Worm (Caenorhabditis elegans): Measurements from ENCODE around the gene ztf-17.

ztf-17 gene

ce11 chrII:7858101-7858500 is 11.9 kb downstream of the ztf-17 start, which contains the start of gene sds-22:
Gene sds-22, plus strand, starts transcription at chrII:7858401.
- no peak for TF ChIP-seq nhr-23 (tag; optimal IDR thresholded peaks at IDR 0.05)
- no peak for TF ChIP-seq nhr-12 (tag; optimal IDR thresholded peaks at IDR 0.05)
- TF ChIP-seq unc-39 (tag; optimal IDR thresholded peaks at IDR 0.05) = no peak
- TF ChIP-seq ztf-11 (tag; optimal IDR thresholded peaks at IDR 0.05) = no peak
- TF ChIP-seq nhr-76 (tag; optimal IDR thresholded peaks at IDR 0.05) = no peak
- TF ChIP-seq elt-1 (tag; optimal IDR thresholded peaks at IDR 0.05) = no peak
- no peak for TF ChIP-seq ZK546.5 (tag; optimal IDR thresholded peaks at IDR 0.05)
- TF ChIP-seq ceh-28 (tag; optimal IDR thresholded peaks at IDR 0.05) = no peak
- TF ChIP-seq nhr-25 (tag; optimal IDR thresholded peaks at IDR 0.05) = no peak
- TF ChIP-seq sea-2 (GFP tag; optimal IDR thresholded peaks at IDR 0.05) = no peak
- TF ChIP-seq pqm-1 (tag; optimal IDR thresholded peaks at IDR 0.05) = no peak
- TF ChIP-seq ceh-82 (tag; optimal IDR thresholded peaks at IDR 0.05) = no peak
- TF ChIP-seq nhr-77 (tag; optimal IDR thresholded peaks at IDR 0.05) = no peak
- TF ChIP-seq lin-39 (tag; optimal IDR thresholded peaks at IDR 0.05) = no peak
- no peak for TF ChIP-seq lin-15B (tag; optimal IDR thresholded peaks at IDR 0.05)

ce11 chrII:7857485-7858010 is 12.4 kb downstream of the ztf-17 start, which contains the start of the genes cec-3 and T09A5.15:
Gene cec-3, minus strand, starts transcription at chrII:7857600.
Gene T09A5.15, plus strand, starts transcription at chrII:7857960.
- TF ChIP-seq nhr-76 (tag; optimal IDR thresholded peaks at IDR 0.05) (no peak), tbx-2 (tag; optimal IDR thresholded peaks at IDR 0.05) (no peak), mml-1 (tag; optimal IDR thresholded peaks at IDR 0.05) (no peak), fkh-10 (GFP tag; optimal IDR thresholded peaks at IDR 0.05) (no peak), ceh-28 (tag; optimal IDR thresholded peaks at IDR 0.05) (no peak), R02D3.7 (tag; optimal IDR thresholded peaks at IDR 0.05) (no peak), unc-62 (GFP tag; optimal IDR thresholded peaks at IDR 0.05) (no peak), ceh-16 (tag; optimal IDR thresholded peaks at IDR 0.05) (no peak), skn-1 (tag; optimal IDR thresholded peaks at IDR 0.05) (no peak), lsy-12 (tag; optimal IDR thresholded peaks at IDR 0.05) (no peak), nhr-77 (tag; optimal IDR thresholded peaks at IDR 0.05) (no peak), nfya-1 (tag; optimal IDR thresholded peaks at IDR 0.05; ENCODE audit: insufficient read depth) (peak; percentile 64), fkh-2 (tag; optimal IDR thresholded peaks at IDR 0.05) (no peak), pqm-1 (tag; optimal IDR thresholded peaks at IDR 0.05) (no peak), egl-27 (tag; optimal IDR thresholded peaks at IDR 0.05) (no peak), nhr-12 (tag; optimal IDR thresholded peaks at IDR 0.05) (no peak), jun-1 (tag; optimal IDR thresholded peaks at IDR 0.05) (no peak), zag-1 (tag; optimal IDR thresholded peaks at IDR 0.05) (no peak), nhr-28 (tag; optimal IDR thresholded peaks at IDR 0.05) (no peak), lin-15B (tag; optimal IDR thresholded peaks at IDR 0.05) (peak; percentile 48), hmg-11 (tag; optimal IDR thresholded peaks at IDR 0.05) (no peak), nhr-23 (tag; optimal IDR thresholded peaks at IDR 0.05) (no peak), ZK546.5 (tag; optimal IDR thresholded peaks at IDR 0.05) (no peak), elt-2 (tag; optimal IDR thresholded peaks at IDR 0.05) (peak; percentile 22), nhr-43 (tag; optimal IDR thresholded peaks at IDR 0.05; ENCODE audit: poor library complexity, severe bottlenecking) (no peak), mdl-1 (tag; optimal IDR thresholded peaks at IDR 0.05) (no peak), ceh-82 (tag; optimal IDR thresholded peaks at IDR 0.05) (no peak), snpc-4 (tag; optimal IDR thresholded peaks at IDR 0.05) (no peak), pha-4 (tag; optimal IDR thresholded peaks at IDR 0.05) (peak; percentile 61), nhr-11 (tag; optimal IDR thresholded peaks at IDR 0.05) (no peak), eor-1 (tag; optimal IDR thresholded peaks at IDR 0.05) (no peak), nhr-237 (tag; optimal IDR thresholded peaks at IDR 0.05) (no peak), lin-39 (tag; optimal IDR thresholded peaks at IDR 0.05) (no peak), fos-1 (tag; optimal IDR thresholded peaks at IDR 0.05) (no peak), ztf-11 (tag; optimal IDR thresholded peaks at IDR 0.05) (no peak), sea-2 (GFP tag; optimal IDR thresholded peaks at IDR 0.05) (no peak), ceh-9 (tag; optimal IDR thresholded peaks at IDR 0.05) (no peak), nhr-25 (tag; optimal IDR thresholded peaks at IDR 0.05) (peak; percentile 2), elt-3 (tag; optimal IDR thresholded peaks at IDR 0.05) (no peak), ztf-4 (tag; optimal IDR thresholded peaks at IDR 0.05) (no peak), aly-2 (tag; optimal IDR thresholded peaks at IDR 0.05) (no peak)

Measured in whole organism, L3 larva.